Worm (Caenorhabditis elegans) whole organism, midembryonic: Measurements from ENCODE around the gene ddx-19.

Experiments used
- flt-1 ChIP-seq: fragments of 200-800 bp; sonication (Bioruptor generic); IDR thresholded peaks from 2 replicates; pipeline ENCODE4 v1.3.6; 2022; ENCODE audit warnings: missing genetic modification characterization, missing compliant biosample characterization
- med-1 ChIP-seq: sonication (generic microtip); optimal IDR thresholded peaks from 2 replicates; lab custom pipeline; 2017; ENCODE audit warnings: missing genetic modification characterization, mild to moderate bottlenecking, missing compliant biosample characterization, antibody characterized with exemption, missing genetic modification reagents; ENCODE audit not compliant: insufficient read depth

DNA sequence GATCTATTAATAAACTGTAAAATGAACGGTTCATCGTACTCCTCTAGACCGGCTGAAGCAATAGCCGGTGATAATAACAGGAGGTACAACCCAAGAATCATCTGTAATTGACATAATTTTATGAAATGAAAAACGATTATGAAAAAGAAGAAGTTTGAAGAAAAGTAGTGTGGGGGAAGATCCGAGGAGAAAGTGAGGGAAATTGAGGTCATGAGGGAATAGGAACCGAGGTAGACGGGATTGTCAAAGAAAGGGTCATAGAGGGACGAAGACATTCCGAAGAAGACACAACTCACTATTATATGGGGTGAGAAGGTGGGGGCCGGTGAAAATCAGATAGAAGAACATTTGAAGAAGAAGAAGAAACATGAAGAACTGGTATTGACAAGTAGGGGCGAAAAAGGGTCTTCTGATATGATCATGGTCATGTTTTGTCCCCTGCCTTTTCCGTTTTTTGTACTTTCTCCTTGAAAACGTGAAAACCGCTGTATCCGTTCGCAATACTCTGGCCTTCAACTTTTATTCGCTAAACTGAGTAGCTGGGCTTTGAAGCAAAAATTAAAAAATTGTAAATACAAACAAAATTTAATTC, 32.6 kb upstream of the ddx-19 start, which contains the start of gene oac-46:
- TF ChIP-seq med-1 (GFP tag; lab: Kevin White, UChicago) (no peak), flt-1 (GFP tag; lab: Robert Waterston, UW) (no peak)
